Worm (Caenorhabditis elegans) whole organism, late embryonic: ENCODE results near the gene K08D10.13.

Experiments
- C38D4.7 ChIP-seq: fragments of 200-800 bp; sonication (Bioruptor generic); optimal IDR thresholded peaks from 2 replicates; lab custom pipeline; 2018; ENCODE audit warnings: mild to moderate bottlenecking, missing genetic modification characterization, moderate library complexity, missing compliant biosample characterization
- K02D7.2 ChIP-seq: sonication (generic microtip); optimal IDR thresholded peaks from 2 replicates; lab custom pipeline; 2017; ENCODE audit warnings: mild to moderate bottlenecking, missing genetic modification characterization, missing compliant biosample characterization
- T23F11.4 ChIP-seq: fragments of 200-800 bp; sonication (Bioruptor generic); optimal IDR thresholded peaks from 2 replicates; lab custom pipeline; 2018; ENCODE audit warnings: mild to moderate bottlenecking, missing genetic modification characterization, missing compliant biosample characterization
- ama-1 ChIP-seq: fragments of 150-350 bp; optimal IDR thresholded peaks from 2 replicates; lab custom pipeline; 2014
- ceh-14 ChIP-seq: sonication (generic microtip); optimal IDR thresholded peaks from 2 replicates; lab custom pipeline; 2016; ENCODE audit warnings: missing genotype, missing genetic modification characterization, missing compliant biosample characterization
- ceh-18 ChIP-seq: sonication (generic microtip); optimal IDR thresholded peaks from 2 replicates; lab custom pipeline; 2016; ENCODE audit warnings: missing genetic modification characterization, missing compliant biosample characterization
- ceh-2 ChIP-seq: sonication (generic microtip); optimal IDR thresholded peaks from 2 replicates; lab custom pipeline; 2016; ENCODE audit warnings: missing genotype, missing genetic modification characterization, missing compliant biosample characterization
- ceh-22 ChIP-seq: sonication (generic microtip); optimal IDR thresholded peaks from 2 replicates; lab custom pipeline; 2017; ENCODE audit warnings: missing biosample characterization, missing genetic modification characterization
- ceh-31 ChIP-seq: sonication (generic microtip); optimal IDR thresholded peaks from 2 replicates; lab custom pipeline; 2016; ENCODE audit warnings: missing genetic modification characterization, missing compliant biosample characterization
- ceh-34 ChIP-seq: sonication (generic microtip); optimal IDR thresholded peaks from 2 replicates; lab custom pipeline; 2016; ENCODE audit warnings: mild to moderate bottlenecking, missing genetic modification characterization, missing compliant biosample characterization
- ceh-45 ChIP-seq: fragments of 200-800 bp; sonication (Bioruptor generic); IDR thresholded peaks from 2 replicates; pipeline ENCODE4 v1.3.6; 2022; ENCODE audit warnings: missing genetic modification reagents, missing genetic modification characterization, missing compliant biosample characterization
- ceh-48 ChIP-seq: sonication (generic microtip); optimal IDR thresholded peaks from 2 replicates; lab custom pipeline; 2016; ENCODE audit warnings: missing genetic modification characterization, inconsistent platforms, missing compliant biosample characterization
- ceh-9 ChIP-seq: sonication (generic microtip); optimal IDR thresholded peaks from 2 replicates; lab custom pipeline; 2016; ENCODE audit warnings: mild to moderate bottlenecking, missing genetic modification characterization, inconsistent platforms, missing compliant biosample characterization
- dmd-4 ChIP-seq: sonication (generic microtip); optimal IDR thresholded peaks from 2 replicates; lab custom pipeline; 2016; ENCODE audit warnings: borderline replicate concordance, missing genetic modification characterization, missing compliant biosample characterization
- dve-1 ChIP-seq: sonication (generic microtip); optimal IDR thresholded peaks from 2 replicates; lab custom pipeline; 2017; ENCODE audit warnings: antibody characterized with exemption, mild to moderate bottlenecking, missing genetic modification characterization, missing compliant biosample characterization
- elt-2 ChIP-seq: sonication (generic microtip); optimal IDR thresholded peaks from 2 replicates; lab custom pipeline; 2016; ENCODE audit warnings: missing genetic modification reagents, missing genetic modification characterization, missing compliant biosample characterization
- ets-4 ChIP-seq: sonication (generic microtip); optimal IDR thresholded peaks from 2 replicates; lab custom pipeline; 2016; ENCODE audit warnings: missing genetic modification characterization, missing compliant biosample characterization
- fkh-10 ChIP-seq: fragments of 150-350 bp; optimal IDR thresholded peaks from 2 replicates; lab custom pipeline; 2014; ENCODE audit warnings: missing biosample characterization, missing genetic modification reagents, missing genetic modification characterization
- fkh-6 ChIP-seq: sonication (generic microtip); optimal IDR thresholded peaks from 2 replicates; lab custom pipeline; 2016; ENCODE audit warnings: missing genetic modification characterization, missing compliant biosample characterization
- hlh-30 ChIP-seq: sonication (generic microtip); optimal IDR thresholded peaks from 2 replicates; lab custom pipeline; 2017; ENCODE audit warnings: antibody characterized with exemption, missing genetic modification characterization, missing compliant biosample characterization; ENCODE audit not compliant: insufficient read depth
- lim-6 ChIP-seq: sonication (generic microtip); optimal IDR thresholded peaks from 2 replicates; lab custom pipeline; 2016; ENCODE audit warnings: missing genetic modification characterization, missing compliant biosample characterization
- madf-2 ChIP-seq: sonication (generic microtip); optimal IDR thresholded peaks from 2 replicates; lab custom pipeline; 2017; ENCODE audit warnings: missing genetic modification characterization, missing compliant biosample characterization
- mec-3 ChIP-seq: sonication (generic microtip); optimal IDR thresholded peaks from 2 replicates; lab custom pipeline; 2016; ENCODE audit warnings: borderline replicate concordance, missing genetic modification characterization, missing compliant biosample characterization
- nfya-1 ChIP-seq: sonication (generic microtip); optimal IDR thresholded peaks from 2 replicates; lab custom pipeline; 2017; ENCODE audit warnings: missing genetic modification characterization, mild to moderate bottlenecking, missing compliant biosample characterization, antibody characterized with exemption, moderate library complexity
- nhr-232 ChIP-seq: sonication (generic microtip); optimal IDR thresholded peaks from 2 replicates; lab custom pipeline; 2016; ENCODE audit warnings: missing genetic modification characterization, missing compliant biosample characterization
- npax-4 ChIP-seq: sonication (generic microtip); optimal IDR thresholded peaks from 2 replicates; lab custom pipeline; 2016; ENCODE audit warnings: missing genetic modification characterization, missing compliant biosample characterization
- odd-2 ChIP-seq: sonication (generic microtip); optimal IDR thresholded peaks from 2 replicates; lab custom pipeline; 2017; ENCODE audit warnings: antibody characterized with exemption, mild to moderate bottlenecking, missing genetic modification characterization, missing compliant biosample characterization
- pat-9 ChIP-seq: fragments of 200-800 bp; sonication (Bioruptor generic); optimal IDR thresholded peaks from 2 replicates; lab custom pipeline; 2018; ENCODE audit warnings: mild to moderate bottlenecking, missing genetic modification characterization, moderate library complexity, missing compliant biosample characterization
- pax-1 ChIP-seq: fragments of 150-350 bp; optimal IDR thresholded peaks from 2 replicates; lab custom pipeline; 2014; ENCODE audit warnings: missing biosample characterization, missing genetic modification characterization
- pha-2 ChIP-seq: sonication (generic microtip); optimal IDR thresholded peaks from 2 replicates; lab custom pipeline; 2017; ENCODE audit warnings: mild to moderate bottlenecking, missing genetic modification characterization, missing compliant biosample characterization
- pha-4 ChIP-seq: fragments of 150-350 bp; optimal IDR thresholded peaks from 2 replicates; lab custom pipeline; 2018; ENCODE audit warnings: missing biosample characterization, missing genetic modification reagents, missing genetic modification characterization
- sox-2 ChIP-seq: fragments of 200-800 bp; sonication (Bioruptor generic); IDR thresholded peaks from 2 replicates; pipeline ENCODE4 v1.3.6; 2022; ENCODE audit warnings: missing genetic modification reagents, missing genetic modification characterization, missing compliant biosample characterization
- tbx-2 ChIP-seq: sonication (generic microtip); optimal IDR thresholded peaks from 2 replicates; lab custom pipeline; 2016; ENCODE audit warnings: missing genetic modification characterization, missing compliant biosample characterization
- unc-42 ChIP-seq: sonication (generic microtip); optimal IDR thresholded peaks from 2 replicates; lab custom pipeline; 2016; ENCODE audit warnings: missing genotype, missing genetic modification characterization, missing compliant biosample characterization
- zip-5 ChIP-seq: sonication (generic microtip); optimal IDR thresholded peaks from 2 replicates; lab custom pipeline; 2016; ENCODE audit warnings: missing genetic modification characterization, missing compliant biosample characterization
- ztf-16 ChIP-seq: sonication (generic microtip); optimal IDR thresholded peaks from 2 replicates; lab custom pipeline; 2017; ENCODE audit warnings: missing genetic modification characterization, missing compliant biosample characterization

Gene K08D10.13

DNA sequence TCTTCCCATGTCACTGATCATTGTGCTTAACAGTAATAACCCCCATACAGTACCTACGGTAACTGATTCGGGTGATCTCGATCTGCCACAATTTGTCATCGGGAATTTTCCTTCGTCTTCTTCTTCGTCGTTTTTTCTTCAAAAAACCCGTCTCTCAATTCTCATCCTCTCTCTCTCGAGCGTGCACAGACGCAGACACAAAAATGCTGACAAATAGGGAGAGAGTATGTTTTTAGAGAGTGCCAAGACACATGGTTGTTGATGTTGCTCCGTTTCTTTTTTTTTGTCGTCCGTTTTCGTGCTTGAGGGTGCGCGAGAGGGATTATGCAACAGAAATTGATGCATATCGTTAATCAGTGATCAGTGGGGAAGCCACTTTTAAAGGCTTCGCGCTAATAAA lies 44.0 kb upstream of the K08D10.13 start:
- TF ChIP-seq dve-1 (tag; lab: Kevin White, UChicago), result peak; percentile 63
- TF ChIP-seq ceh-31 (tag; lab: Kevin White, UChicago), result no peak
- peak; percentile 35 for TF ChIP-seq tbx-2 (tag; lab: Kevin White, UChicago)
- TF ChIP-seq nfya-1 (tag; lab: Kevin White, UChicago), result peak; percentile 59
- no peak for TF ChIP-seq ceh-45
- no peak for TF ChIP-seq ceh-2
- no peak for TF ChIP-seq pat-9 (tag; lab: Kevin White, UChicago)
- TF ChIP-seq C38D4.7 (GFP tag; lab: Kevin White, UChicago), result no peak
- no peak for TF ChIP-seq K02D7.2 (tag; lab: Kevin White, UChicago)
- no peak for TF ChIP-seq pax-1 (tag; lab: Kevin White, UChicago)
- TF ChIP-seq ceh-34 (tag; lab: Kevin White, UChicago), result no peak
- TF ChIP-seq ets-4 (tag; lab: Kevin White, UChicago), result no peak
- TF ChIP-seq ceh-18 (tag; lab: Kevin White, UChicago), result peak; percentile 22
- no peak for TF ChIP-seq fkh-10 (GFP tag; lab: Kevin White, UChicago)
- peak; percentile 35 for TF ChIP-seq unc-42 (tag; lab: Kevin White, UChicago)
- no peak for TF ChIP-seq ztf-16 (tag; lab: Kevin White, UChicago)

- TF ChIP-seq elt-2 (tag; lab: Kevin White, UChicago) (peak; percentile 59), dmd-4 (tag; lab: Kevin White, UChicago) (no peak)
These were observed 41.4 kb upstream of the K08D10.13 start for ce11 chrIV:4212733-4213132.

DNA sequence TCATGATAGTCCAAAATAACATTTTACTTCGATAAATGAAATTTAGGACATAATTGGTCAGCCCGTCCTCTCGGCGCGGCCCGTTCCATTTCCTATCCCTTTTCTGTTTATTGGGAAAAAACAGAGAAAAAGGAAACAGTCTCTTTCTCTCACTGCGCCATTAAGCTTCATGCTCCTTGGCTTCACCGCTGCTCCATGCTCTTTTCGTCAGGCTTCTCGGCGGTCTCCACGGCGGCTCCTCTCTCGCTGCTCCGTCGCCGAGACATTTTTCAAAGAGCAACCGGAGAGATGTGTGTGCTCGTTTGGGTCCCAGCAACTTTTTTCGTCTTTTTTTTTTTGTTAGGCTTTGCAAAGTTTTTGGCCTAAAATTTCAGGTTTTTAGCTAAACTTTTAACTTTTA lies 39.5 kb upstream of the K08D10.13 start:
- TF ChIP-seq unc-42 (tag; lab: Kevin White, UChicago), result peak; percentile 11
- TF ChIP-seq T23F11.4, result no peak
- TF ChIP-seq, all 69 proteins: peak for 1

DNA sequence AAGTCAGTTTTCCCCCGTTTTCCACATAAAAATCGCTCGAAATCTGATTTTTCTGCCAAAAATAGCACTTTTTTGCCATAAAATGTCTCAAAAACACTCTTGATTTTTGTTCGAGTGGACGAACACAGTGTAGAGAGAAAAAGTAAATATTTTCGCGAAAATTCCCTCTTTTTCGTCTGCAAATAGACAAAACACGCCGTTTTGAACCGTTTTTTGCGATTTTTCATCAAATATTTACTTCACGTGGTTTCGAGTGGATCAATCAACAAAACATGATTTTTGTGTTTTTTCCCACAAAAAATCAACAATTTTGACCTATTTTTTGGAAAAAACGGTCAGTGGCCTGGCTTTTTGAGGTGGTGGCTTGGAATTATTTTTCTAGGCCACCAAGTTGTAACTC lies 37.7 kb upstream of the K08D10.13 start:
- TF ChIP-seq madf-2 (tag; lab: Kevin White, UChicago) (no peak), pax-1 (tag; lab: Kevin White, UChicago) (no peak), C38D4.7 (GFP tag; lab: Kevin White, UChicago) (no peak), npax-4 (tag; lab: Kevin White, UChicago) (no peak), ama-1 (no peak), ceh-9 (no peak), hlh-30 (tag; lab: Kevin White, UChicago) (no peak), sox-2 (no peak), ceh-14 (tag; lab: Kevin White, UChicago) (no peak)

DNA sequence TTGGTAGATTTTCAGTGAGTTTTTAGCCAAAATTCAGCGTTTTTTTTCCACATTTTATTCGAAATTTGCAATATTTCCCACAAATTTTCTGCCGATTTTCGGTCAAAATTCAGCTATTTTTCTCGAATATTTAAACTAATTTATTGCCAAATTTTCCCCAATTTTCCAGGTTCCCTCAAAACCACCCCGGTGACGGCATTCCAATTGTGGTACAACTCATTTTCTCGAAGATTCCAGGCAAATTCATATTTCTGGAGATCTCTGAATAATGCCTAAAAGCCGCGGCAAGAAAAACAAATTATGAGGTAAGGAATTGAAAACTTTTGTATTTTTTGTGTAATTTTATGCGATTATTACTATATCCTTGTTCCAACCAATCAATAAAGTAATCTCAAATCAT lies 35.7 kb upstream of the K08D10.13 start, which contains the start of gene osgn-1:
Gene osgn-1 (plus strand): TSS at position 301 of the 400 bp plus-strand sequence.
- TF ChIP-seq lim-6 (tag; lab: Kevin White, UChicago) (no peak), mec-3 (tag; lab: Kevin White, UChicago) (no peak), pha-2 (tag; lab: Kevin White, UChicago) (no peak), ceh-22 (tag; lab: Kevin White, UChicago) (no peak), odd-2 (tag; lab: Kevin White, UChicago) (no peak), fkh-6 (tag; lab: Kevin White, UChicago) (no peak), fkh-10 (GFP tag; lab: Kevin White, UChicago) (no peak), nhr-232 (no peak), ceh-31 (tag; lab: Kevin White, UChicago) (no peak), pha-4 (tag; lab: Kevin White, UChicago) (no peak), ceh-14 (tag; lab: Kevin White, UChicago) (no peak), hlh-30 (tag; lab: Kevin White, UChicago) (no peak), zip-5 (tag; lab: Kevin White, UChicago) (no peak), ceh-48 (tag; lab: Kevin White, UChicago) (no peak)
